Fruit fly (Drosophila melanogaster) whole organism, wandering third instar larva: ENCODE measurements around the gene CG12984.
A peak's percentile ranks its signal among the peaks of the same experiment; 100 is the strongest.

ENCODE experiments used
- Abd-B ChIP-seq: fragments of >200 bp; optimal IDR thresholded peaks from 2 replicates; lab custom pipeline; 2017; ENCODE audit warnings: missing biosample characterization, missing genetic modification characterization
- CG32264 ChIP-seq: fragments of 200-800 bp; sonication (Bioruptor generic); optimal IDR thresholded peaks from 2 replicates; lab custom pipeline; 2016; ENCODE audit warnings: missing biosample characterization, missing genetic modification characterization
- CG9705 ChIP-seq: fragments of 200-800 bp; sonication (Bioruptor generic); optimal IDR thresholded peaks from 2 replicates; lab custom pipeline; 2018; ENCODE audit warnings: missing biosample characterization, mild to moderate bottlenecking, missing genetic modification characterization
- CrebA ChIP-seq: fragments of 200-800 bp; sonication (Bioruptor generic); optimal IDR thresholded peaks from 2 replicates; lab custom pipeline; 2016; ENCODE audit warnings: missing biosample characterization, mild to moderate bottlenecking, missing genetic modification characterization, borderline replicate concordance
- Dfd ChIP-seq: fragments of >200 bp; optimal IDR thresholded peaks from 2 replicates; lab custom pipeline; 2017; ENCODE audit warnings: missing biosample characterization, missing genetic modification characterization
- Dif ChIP-seq: fragments of 200-275, 200-300 bp; sonication (Bioruptor generic); optimal IDR thresholded peaks from 2 replicates; lab custom pipeline; 2018; ENCODE audit warnings: missing biosample characterization, missing genetic modification characterization; ENCODE audit not compliant: partially characterized antibody
- GATAd ChIP-seq: sonication (Bioruptor generic); optimal IDR thresholded peaks from 2 replicates; lab custom pipeline; 2016; ENCODE audit warnings: missing biosample characterization, missing genetic modification characterization
- HLH106 ChIP-seq: fragments of 200-800 bp; optimal IDR thresholded peaks from 3 replicates; lab custom pipeline; 2019; ENCODE audit warnings: missing biosample characterization, mild to moderate bottlenecking, missing genetic modification characterization, moderate library complexity
- Hnf4 ChIP-seq: fragments of 200-800 bp; sonication (Bioruptor generic); optimal IDR thresholded peaks from 2 replicates; lab custom pipeline; 2016; ENCODE audit warnings: missing biosample characterization, mild to moderate bottlenecking, missing genetic modification characterization
- Hr78 ChIP-seq: fragments of >200 bp; optimal IDR thresholded peaks from 2 replicates; lab custom pipeline; 2017; ENCODE audit warnings: missing biosample characterization, missing genetic modification characterization
- Hr83 ChIP-seq: fragments of 200-300 bp; sonication (Bioruptor generic); optimal IDR thresholded peaks from 2 replicates; lab custom pipeline; 2016; ENCODE audit warnings: missing biosample characterization, mild to moderate bottlenecking, missing genetic modification characterization, moderate library complexity; ENCODE audit not compliant: poor library complexity, severe bottlenecking
- Jra ChIP-seq: sonication (Bioruptor generic); optimal IDR thresholded peaks from 2 replicates; lab custom pipeline; 2016; ENCODE audit warnings: missing biosample characterization, missing genetic modification characterization
- Mio ChIP-seq: sonication (Bioruptor generic); optimal IDR thresholded peaks from 2 replicates; lab custom pipeline; 2016; ENCODE audit warnings: missing biosample characterization, missing genetic modification characterization
- Myc ChIP-seq: fragments of >200 bp; optimal IDR thresholded peaks from 2 replicates; lab custom pipeline; 2017
- N ChIP-seq: fragments of >200 bp; optimal IDR thresholded peaks from 2 replicates; lab custom pipeline; 2018; ENCODE audit warnings: missing biosample characterization, missing external identifiers, missing genetic modification characterization
- OdsH ChIP-seq: fragments of 200-800 bp; sonication (Bioruptor generic); optimal IDR thresholded peaks from 2 replicates; lab custom pipeline; 2016; ENCODE audit warnings: missing biosample characterization, mild to moderate bottlenecking, missing genetic modification characterization
- Rel ChIP-seq, 2 experiments: fragments of 200-800 bp; sonication (Bioruptor generic) in 1 of 2; optimal IDR thresholded peaks; 2 replicates in 1 of 2; 3 replicates in 1 of 2; lab custom pipeline; 2016 to 2019; ENCODE audit warnings: mild to moderate bottlenecking in 2 of 2, missing biosample characterization in 2 of 2, missing genetic modification characterization in 2 of 2, moderate library complexity in 1 of 2
- Sp1 ChIP-seq: fragments of 200-800 bp; sonication (Bioruptor generic); optimal IDR thresholded peaks from 3 replicates; lab custom pipeline; 2019; ENCODE audit warnings: missing biosample characterization, mild to moderate bottlenecking, missing genetic modification characterization, moderate library complexity
- Vsx2 ChIP-seq: fragments of 200-300, 225-300 bp; sonication (Bioruptor generic); optimal IDR thresholded peaks from 2 replicates; lab custom pipeline; 2018; ENCODE audit warnings: missing biosample characterization, missing genetic modification characterization; ENCODE audit not compliant: partially characterized antibody
- br ChIP-seq: fragments of 200-800 bp; sonication (Bioruptor generic); optimal IDR thresholded peaks from 2 replicates; lab custom pipeline; 2016; ENCODE audit warnings: missing biosample characterization, missing genetic modification characterization
- brk ChIP-seq: fragments of 200-800 bp; sonication (Bioruptor generic); optimal IDR thresholded peaks from 2 replicates; lab custom pipeline; 2016; ENCODE audit warnings: missing biosample characterization, mild to moderate bottlenecking, missing genetic modification characterization
- dl ChIP-seq, 2 experiments: fragments of 175-275, 200-275 bp in 1 of 2; fragments of 200-275 bp in 1 of 2; sonication (Bioruptor generic); optimal IDR thresholded peaks; lab custom pipeline; 2018; ENCODE audit warnings: mild to moderate bottlenecking in 2 of 2, missing biosample characterization in 2 of 2, missing genetic modification characterization in 2 of 2, moderate library complexity in 2 of 2; ENCODE audit not compliant: partially characterized antibody in 2 of 2, insufficient read depth in 1 of 2
- dmrt93B ChIP-seq: fragments of 200-800 bp; sonication (Bioruptor generic); optimal IDR thresholded peaks from 2 replicates; lab custom pipeline; 2018; ENCODE audit warnings: missing biosample characterization, mild to moderate bottlenecking, missing genetic modification characterization
- dsf ChIP-seq: sonication (Bioruptor generic); optimal IDR thresholded peaks from 2 replicates; lab custom pipeline; 2016; ENCODE audit warnings: missing biosample characterization, missing genetic modification characterization, borderline replicate concordance
- ey ChIP-seq: fragments of 200-800 bp; sonication (Bioruptor generic); optimal IDR thresholded peaks from 2 replicates; lab custom pipeline; 2016; ENCODE audit warnings: missing biosample characterization, missing genetic modification characterization
- foxo ChIP-seq, 2 experiments: fragments of 200-800 bp; sonication (Bioruptor generic); optimal IDR thresholded peaks; 2 replicates in 1 of 2; 3 replicates in 1 of 2; lab custom pipeline; 2016 to 2017; ENCODE audit warnings: missing biosample characterization in 2 of 2, missing genetic modification characterization in 2 of 2
- fru ChIP-seq: fragments of 200-800 bp; sonication (Bioruptor generic); optimal IDR thresholded peaks from 3 replicates; lab custom pipeline; 2016; ENCODE audit warnings: missing biosample characterization, mild to moderate bottlenecking, missing genetic modification characterization
- h ChIP-seq: fragments of 200-800 bp; sonication (Bioruptor generic); optimal IDR thresholded peaks from 3 replicates; lab custom pipeline; 2016; ENCODE audit warnings: missing biosample characterization, mild to moderate bottlenecking, missing genetic modification characterization
- jim ChIP-seq: fragments of 175-275, 200-325 bp; sonication (Bioruptor generic); optimal IDR thresholded peaks from 2 replicates; lab custom pipeline; 2016; ENCODE audit warnings: missing biosample characterization, mild to moderate bottlenecking, missing genetic modification characterization
- lola ChIP-seq: fragments of >200 bp; optimal IDR thresholded peaks from 2 replicates; lab custom pipeline; 2017; ENCODE audit warnings: missing biosample characterization, missing genetic modification characterization
- pan ChIP-seq: fragments of >200 bp; optimal IDR thresholded peaks from 2 replicates; lab custom pipeline; 2017
- psq ChIP-seq: fragments of 200-800 bp; sonication (Bioruptor generic); optimal IDR thresholded peaks from 3 replicates; lab custom pipeline; 2017; ENCODE audit warnings: missing biosample characterization, mild to moderate bottlenecking, missing genetic modification characterization, moderate library complexity
- rgr ChIP-seq: fragments of 200-800 bp; sonication (Bioruptor generic); optimal IDR thresholded peaks from 3 replicates; lab custom pipeline; 2016; ENCODE audit warnings: missing biosample characterization, mild to moderate bottlenecking, missing genetic modification characterization
- sage ChIP-seq: fragments of 200-800 bp; sonication (Bioruptor generic); optimal IDR thresholded peaks from 2 replicates; lab custom pipeline; 2016; ENCODE audit warnings: missing biosample characterization, mild to moderate bottlenecking, missing genetic modification characterization
- sv ChIP-seq: fragments of 200-800 bp; sonication (Bioruptor generic); optimal IDR thresholded peaks from 3 replicates; lab custom pipeline; 2016; ENCODE audit warnings: missing biosample characterization, missing genetic modification characterization
- tai ChIP-seq: sonication (Bioruptor generic); optimal IDR thresholded peaks from 2 replicates; lab custom pipeline; 2016; ENCODE audit warnings: missing biosample characterization, missing genetic modification characterization
- usp ChIP-seq: fragments of >200 bp; optimal IDR thresholded peaks from 2 replicates; lab custom pipeline; 2017; ENCODE audit warnings: missing biosample characterization, missing genetic modification characterization
- woc ChIP-seq: sonication (Bioruptor generic); optimal IDR thresholded peaks from 2 replicates; lab custom pipeline; 2016; ENCODE audit warnings: missing biosample characterization, mild to moderate bottlenecking, missing genetic modification characterization

Gene CG12984

dm6 chr3L:20951477-20952120 lies 39.9 kb upstream of the CG12984 start:
- TF ChIP-seq CG32264 (GFP tag; lab: Kevin White, UChicago) (peak; percentile 63), Hr78 (GFP tag; lab: Kevin White, UChicago) (no peak), pan (no peak), Hr83 (GFP tag; lab: Kevin White, UChicago) (peak; percentile 20), tai (GFP tag; lab: Kevin White, UChicago) (no peak), h (GFP tag; lab: Kevin White, UChicago) (peak; percentile 51), N (GFP tag; lab: Kevin White, UChicago) (no peak), Abd-B (GFP tag; lab: Kevin White, UChicago) (no peak), dmrt93B (peak; percentile 32), woc (GFP tag; lab: Kevin White, UChicago) (peak; percentile 44), ey (GFP tag; lab: Kevin White, UChicago) (peak; percentile 72), dl (GFP tag; optimal IDR thresholded peaks at IDR 0.05; lab: Kevin White, UChicago; ENCODE audit: insufficient read depth in 1 of 2, partially characterized antibody in 2 of 2) (no peak), usp (GFP tag; lab: Kevin White, UChicago) (no peak), dsf (GFP tag; lab: Kevin White, UChicago) (no peak), Dif (GFP tag; lab: Kevin White, UChicago) (peak; percentile 65), Vsx2 (GFP tag; lab: Kevin White, UChicago) (no peak), Myc (lab: Kevin White, UChicago) (no peak), OdsH (GFP tag; lab: Kevin White, UChicago) (peak; percentile 38), jim (GFP tag; lab: Kevin White, UChicago) (no peak), lola (GFP tag; lab: Kevin White, UChicago) (no peak), psq (GFP tag; lab: Kevin White, UChicago) (peak; percentile 38), br (GFP tag; lab: Kevin White, UChicago) (peak; percentile 49), GATAd (GFP tag; lab: Kevin White, UChicago) (no peak), CrebA (no peak), Dfd (GFP tag; lab: Kevin White, UChicago) (no peak), HLH106 (tag; lab: Kevin White, UChicago) (peak; percentile 24), Sp1 (peak; percentile 20), Rel (GFP tag; optimal IDR thresholded peaks at IDR 0.05; lab: Kevin White, UChicago) (peak; percentile 22), Rel (tag; optimal IDR thresholded peaks at IDR 0.05; lab: Kevin White, UChicago) (no peak), sv (GFP tag; lab: Kevin White, UChicago) (no peak), Jra (no peak), fru (GFP tag; lab: Kevin White, UChicago) (peak; percentile 63), sage (peak; percentile 52), Mio (GFP tag; lab: Kevin White, UChicago) (no peak), brk (GFP tag; lab: Kevin White, UChicago) (peak; percentile 31), CG9705 (GFP tag; lab: Kevin White, UChicago) (no peak), rgr (GFP tag; lab: Kevin White, UChicago) (peak; percentile 48), Hnf4 (GFP tag; lab: Kevin White, UChicago) (peak; percentile 15), foxo (GFP tag; optimal IDR thresholded peaks at IDR 0.05; lab: Kevin White, UChicago) (peak in 1 of 2 experiments; percentile 46)

DNA sequence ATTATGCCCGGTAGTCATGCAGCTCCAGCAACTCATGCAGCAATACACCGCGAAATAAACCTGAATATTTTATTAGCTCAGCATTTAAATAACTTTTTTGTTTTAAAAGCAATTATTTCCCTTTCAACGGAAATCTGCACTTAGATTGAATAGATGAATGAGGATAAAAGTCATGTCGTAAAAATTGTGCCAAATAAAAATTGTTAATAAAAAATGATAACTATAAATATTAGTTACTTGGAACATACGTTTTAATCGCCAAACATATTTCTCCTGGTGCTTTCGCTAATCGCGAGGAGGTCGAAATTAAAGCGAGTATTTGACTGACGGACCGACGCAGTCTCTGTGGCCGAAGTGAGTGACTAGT lies 39.4 kb upstream of the CG12984 start:
- TF ChIP-seq Mio (GFP tag; lab: Kevin White, UChicago) (no peak), dsf (GFP tag; lab: Kevin White, UChicago) (no peak), psq (GFP tag; lab: Kevin White, UChicago) (peak; percentile 14), Sp1 (peak; percentile 59), foxo (GFP tag; optimal IDR thresholded peaks at IDR 0.05; lab: Kevin White, UChicago) (peak in 1 of 2 experiments; percentile 9), br (GFP tag; lab: Kevin White, UChicago) (peak; percentile 19), GATAd (GFP tag; lab: Kevin White, UChicago) (no peak), OdsH (GFP tag; lab: Kevin White, UChicago) (peak; percentile 52), brk (GFP tag; lab: Kevin White, UChicago) (peak; percentile 21), HLH106 (tag; lab: Kevin White, UChicago) (peak; percentile 63), h (GFP tag; lab: Kevin White, UChicago) (peak; percentile 65), lola (GFP tag; lab: Kevin White, UChicago) (no peak), CG9705 (GFP tag; lab: Kevin White, UChicago) (peak; percentile 6), N (GFP tag; lab: Kevin White, UChicago) (no peak), Hnf4 (GFP tag; lab: Kevin White, UChicago) (peak; percentile 6), Vsx2 (GFP tag; lab: Kevin White, UChicago) (no peak), rgr (GFP tag; lab: Kevin White, UChicago) (peak; percentile 35), fru (GFP tag; lab: Kevin White, UChicago) (peak; percentile 5)
